Worm (Caenorhabditis elegans): ENCODE data around the gene srbc-75.

Gene srbc-75

ce11 chrV:15226206-15226605, 27.4 kb upstream of the srbc-75 start:
- TF ChIP-seq hmg-1.2 (GFP tag; IDR thresholded peaks at IDR 0.05) (no peak), T26A5.8 (tag; optimal IDR thresholded peaks at IDR 0.05) (no peak), ccch-3 (GFP tag; optimal IDR thresholded peaks at IDR 0.05) (no peak), repo-1 (tag; optimal IDR thresholded peaks at IDR 0.05) (no peak), nhr-90 (tag; optimal IDR thresholded peaks at IDR 0.05) (no peak), Y53G8AR.9 (GFP tag; conservative IDR thresholded peaks at IDR 0.05) (no peak), akir-1 (GFP tag; optimal IDR thresholded peaks at IDR 0.05) (no peak), madf-3 (GFP tag; IDR thresholded peaks at IDR 0.05) (no peak), mcd-1 (GFP tag; IDR thresholded peaks at IDR 0.05) (no peak), Y95B8A.8 (GFP tag; IDR thresholded peaks at IDR 0.05) (no peak), attf-3 (GFP tag; conservative IDR thresholded peaks at IDR 0.05) (no peak), ztf-28 (GFP tag; IDR thresholded peaks at IDR 0.05) (no peak), sptf-2 (GFP tag; optimal IDR thresholded peaks at IDR 0.05) (no peak), mel-28 (tag; optimal IDR thresholded peaks at IDR 0.05; ENCODE audit: borderline replicate concordance) (no peak), attf-5 (GFP tag; optimal IDR thresholded peaks at IDR 0.05) (no peak), egl-18 (GFP tag; IDR thresholded peaks at IDR 0.05) (no peak)

ce11 chrV:15230243-15230642, 23.4 kb upstream of the srbc-75 start, which contains the start of gene srw-15:
Gene srw-15, plus strand, starts transcription at chrV:15230543.
- TF ChIP-seq nfya-1 (tag; optimal IDR thresholded peaks at IDR 0.05; ENCODE audit: borderline replicate concordance, insufficient read depth): no peak
- TF ChIP-seq nhr-179 (tag; optimal IDR thresholded peaks at IDR 0.05): no peak
- no peak for TF ChIP-seq ceh-100 (GFP tag; IDR thresholded peaks at IDR 0.05)
- no peak for TF ChIP-seq B0336.3 (GFP tag; IDR thresholded peaks at IDR 0.05)
- no peak for TF ChIP-seq repo-1 (tag; optimal IDR thresholded peaks at IDR 0.05)
- TF ChIP-seq snpc-3.4 (tag; optimal IDR thresholded peaks at IDR 0.05): no peak
- TF ChIP-seq nhr-80 (tag; optimal IDR thresholded peaks at IDR 0.05): no peak
- no peak for TF ChIP-seq Y95B8A.8 (GFP tag; IDR thresholded peaks at IDR 0.05)
- no peak for TF ChIP-seq let-526 (GFP tag; IDR thresholded peaks at IDR 0.05)
- no peak for TF ChIP-seq attf-6 (GFP tag; IDR thresholded peaks at IDR 0.05)
- no peak for TF ChIP-seq ceh-40 (GFP tag; IDR thresholded peaks at IDR 0.05)
- TF ChIP-seq B0019.2 (GFP tag; conservative IDR thresholded peaks at IDR 0.05): no peak
- no peak for TF ChIP-seq lsy-27 (tag; optimal IDR thresholded peaks at IDR 0.05; ENCODE audit: borderline replicate concordance, insufficient read depth)
- no peak for TF ChIP-seq tbx-9 (tag; optimal IDR thresholded peaks at IDR 0.05; ENCODE audit: borderline replicate concordance)
- TF ChIP-seq hmg-1.2 (GFP tag; IDR thresholded peaks at IDR 0.05): no peak
- no peak for TF ChIP-seq zfh-2 (GFP tag; conservative IDR thresholded peaks at IDR 0.05)
- TF ChIP-seq K11D2.4 (GFP tag; IDR thresholded peaks at IDR 0.05): no peak
- TF ChIP-seq athp-1 (tag; optimal IDR thresholded peaks at IDR 0.05): no peak
- no peak for TF ChIP-seq attf-5 (GFP tag; optimal IDR thresholded peaks at IDR 0.05)

DNA sequence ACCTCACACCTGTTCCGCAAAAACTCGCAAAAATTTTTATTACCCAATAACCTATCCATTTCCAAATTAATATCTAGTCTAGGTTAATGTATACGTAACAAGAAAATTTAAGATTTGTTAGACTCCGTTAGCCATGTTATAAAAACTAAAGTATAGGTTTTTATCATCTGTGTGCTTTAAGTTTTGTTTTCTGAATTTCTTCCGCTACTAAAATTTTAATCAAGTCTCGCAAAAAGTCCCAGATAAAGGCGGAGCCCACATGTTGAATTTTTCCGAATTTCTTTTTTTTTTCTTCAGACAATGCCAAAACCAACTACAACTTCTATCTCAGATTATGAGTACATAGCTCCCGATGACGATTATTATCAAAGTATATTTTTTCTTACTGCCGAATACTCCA, 21.4 kb upstream of the srbc-75 start, which contains the start of gene srw-13:
Gene srw-13 (plus strand): TSS at position 301 of the 400 bp plus-strand sequence.
- TF ChIP-seq K11D2.4 (GFP tag; IDR thresholded peaks at IDR 0.05) (no peak), mcd-1 (GFP tag; IDR thresholded peaks at IDR 0.05) (no peak), F57A8.1 (GFP tag; optimal IDR thresholded peaks at IDR 0.05) (no peak)

- TF ChIP-seq nhr-80 (tag; optimal IDR thresholded peaks at IDR 0.05): no peak
- no peak for TF ChIP-seq ceh-27 (GFP tag; optimal IDR thresholded peaks at IDR 0.05)
Observed at ce11 chrV:15235661-15236060, 18.0 kb upstream of the srbc-75 start, which contains the start of gene nhr-164. Gene nhr-164, minus strand, starts transcription at chrV:15235761.

All from whole organism, young adult.